Worm (Caenorhabditis elegans): ENCODE results near the gene F37B12.1.

ce11 chrII:9029218-9029672, at the start of gene F37B12.1:
- no peak for TF ChIP-seq elt-1 (tag; optimal IDR thresholded peaks at IDR 0.05; ENCODE audit: borderline replicate concordance, insufficient read depth)
- TF ChIP-seq ztf-11 (tag; optimal IDR thresholded peaks at IDR 0.05) = no peak
- no peak for TF ChIP-seq nhr-237 (tag; optimal IDR thresholded peaks at IDR 0.05)
- TF ChIP-seq lin-32 (GFP tag; optimal IDR thresholded peaks at IDR 0.05) = no peak
- TF ChIP-seq nhr-12 (tag; optimal IDR thresholded peaks at IDR 0.05) = no peak
- TF ChIP-seq unc-62 (GFP tag; optimal IDR thresholded peaks at IDR 0.05) = no peak
- no peak for TF ChIP-seq mls-2 (tag; optimal IDR thresholded peaks at IDR 0.05)
- no peak for TF ChIP-seq ces-1 (GFP tag; optimal IDR thresholded peaks at IDR 0.05)
- TF ChIP-seq nhr-76 (tag; optimal IDR thresholded peaks at IDR 0.05) = no peak
- no peak for TF ChIP-seq blmp-1 (tag; optimal IDR thresholded peaks at IDR 0.05)
- TF ChIP-seq ceh-83 (GFP tag; optimal IDR thresholded peaks at IDR 0.05) = no peak
